Fruit fly (Drosophila melanogaster): Measurements from ENCODE around the gene CG8191.

DNA sequence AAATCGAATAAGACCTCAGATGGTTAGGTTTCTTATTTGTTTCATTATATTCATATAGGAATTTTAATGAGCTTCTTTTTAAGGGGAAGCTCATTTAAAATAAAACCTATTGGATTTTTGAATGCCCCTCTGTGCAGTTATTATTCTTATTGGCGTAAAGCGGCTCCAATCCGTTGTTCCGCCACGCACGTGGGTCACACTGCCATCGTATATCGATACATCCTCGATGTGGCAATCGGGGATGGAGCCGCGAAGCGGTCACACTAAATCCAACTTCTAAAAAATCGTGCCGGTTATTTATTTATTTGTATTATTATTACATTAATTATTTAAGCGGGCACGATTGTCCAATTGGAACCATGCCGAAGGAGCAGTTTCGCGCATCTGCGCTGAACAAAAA, 30.7 kb downstream of the CG8191 start, which contains the start of gene Polr3A:
- no peak for TF ChIP-seq CG8478 (optimal IDR thresholded peaks at IDR 0.05)
- no peak for TF ChIP-seq CTCF (optimal IDR thresholded peaks at IDR 0.05)
